Worm (Caenorhabditis elegans) whole organism, early embryonic: ENCODE data around the gene gst-1.

ENCODE experiments used
- B0310.2 ChIP-seq: sonication (generic microtip); optimal IDR thresholded peaks from 2 replicates; lab custom pipeline; 2016; ENCODE audit warnings: mild to moderate bottlenecking, missing genetic modification characterization, missing compliant biosample characterization
- F13C5.2 ChIP-seq: sonication (generic microtip); optimal IDR thresholded peaks from 2 replicates; lab custom pipeline; 2017; ENCODE audit warnings: mild to moderate bottlenecking, missing genetic modification characterization, inconsistent platforms, missing compliant biosample characterization
- aly-1 ChIP-seq: sonication (generic microtip); optimal IDR thresholded peaks from 2 replicates; lab custom pipeline; 2016; ENCODE audit warnings: missing genetic modification characterization, missing compliant biosample characterization
- ama-1 ChIP-seq: fragments of 150-350 bp; optimal IDR thresholded peaks from 2 replicates; lab custom pipeline; 2014
- ceh-13 ChIP-seq: fragments of 200-800 bp; sonication (Bioruptor generic); optimal IDR thresholded peaks from 2 replicates; lab custom pipeline; 2018; ENCODE audit warnings: mild to moderate bottlenecking, missing genetic modification characterization, missing compliant biosample characterization
- ceh-36 ChIP-seq: sonication (generic microtip); optimal IDR thresholded peaks from 2 replicates; lab custom pipeline; 2016; ENCODE audit warnings: missing genetic modification characterization, inconsistent platforms, missing compliant biosample characterization
- ets-7 ChIP-seq: sonication (generic microtip); optimal IDR thresholded peaks from 2 replicates; lab custom pipeline; 2016; ENCODE audit warnings: missing genotype, missing genetic modification characterization, missing compliant biosample characterization
- flt-1 ChIP-seq: fragments of 200-800 bp; sonication (Bioruptor generic); IDR thresholded peaks from 2 replicates; pipeline ENCODE4 v1.3.6; 2022; ENCODE audit warnings: missing genetic modification characterization, missing compliant biosample characterization
- hmbx-1 ChIP-seq: sonication (generic microtip); optimal IDR thresholded peaks from 2 replicates; lab custom pipeline; 2016; ENCODE audit warnings: mild to moderate bottlenecking, missing genetic modification characterization, missing compliant biosample characterization
- hmg-4 ChIP-seq: fragments of 200-800 bp; sonication (Bioruptor generic); optimal IDR thresholded peaks from 2 replicates; lab custom pipeline; 2018; ENCODE audit warnings: mild to moderate bottlenecking, missing genetic modification characterization, missing compliant biosample characterization
- hnd-1 ChIP-seq: sonication (generic microtip); optimal IDR thresholded peaks from 2 replicates; lab custom pipeline; 2016; ENCODE audit warnings: missing genetic modification characterization, missing compliant biosample characterization
- pes-1 ChIP-seq: fragments of 200-800 bp; sonication (Bioruptor generic); IDR thresholded peaks from 2 replicates; pipeline ENCODE4 v1.3.6; 2022; ENCODE audit warnings: missing genetic modification reagents, missing genetic modification characterization, missing compliant biosample characterization
- scrt-1 ChIP-seq: fragments of 200-800 bp; sonication (Bioruptor generic); IDR thresholded peaks from 2 replicates; pipeline ENCODE4 v1.3.6; 2022; ENCODE audit warnings: missing genetic modification characterization, missing compliant biosample characterization
- sea-1 ChIP-seq: fragments of 200-800 bp; sonication (Bioruptor generic); conservative IDR thresholded peaks from 2 replicates; pipeline ENCODE4 v1.3.6; 2022; ENCODE audit warnings: missing genetic modification characterization, missing compliant biosample characterization
- tbx-11 ChIP-seq: fragments of 200-800 bp; sonication (Bioruptor generic); IDR thresholded peaks from 2 replicates; pipeline ENCODE4 v1.3.6; 2022; ENCODE audit warnings: missing genetic modification characterization, missing compliant biosample characterization
- tbx-37 ChIP-seq: fragments of 200-800 bp; sonication (Bioruptor generic); conservative IDR thresholded peaks from 2 replicates; pipeline ENCODE4 v1.3.6; 2022; ENCODE audit warnings: missing genetic modification reagents, missing genetic modification characterization, missing compliant biosample characterization
- tra-4 ChIP-seq: sonication (generic microtip); optimal IDR thresholded peaks from 2 replicates; lab custom pipeline; 2017; ENCODE audit warnings: missing genetic modification characterization, missing compliant biosample characterization

gst-1 gene

DNA sequence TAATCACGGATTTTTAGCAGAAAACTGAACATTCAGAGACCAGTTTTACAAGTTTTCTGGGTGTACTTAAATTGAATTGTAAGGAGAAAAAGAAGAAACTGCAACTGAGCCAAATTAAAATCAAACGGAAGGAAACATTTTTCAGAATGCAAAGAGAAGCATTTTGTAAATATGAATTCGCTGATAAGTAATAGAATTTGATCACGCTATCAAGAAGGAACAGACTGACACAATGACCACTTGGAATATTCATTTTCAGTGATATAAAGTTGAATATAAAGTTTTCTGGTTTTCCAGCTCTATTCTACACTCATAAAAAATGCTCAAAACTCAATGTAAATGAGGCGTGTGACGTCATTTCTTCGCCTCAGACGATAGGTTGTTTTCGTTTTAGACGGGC lies 25.0 kb upstream of the gst-1 start:
- TF ChIP-seq ets-7 (tag; lab: Kevin White, UChicago) (no peak), sea-1 (GFP tag; lab: Robert Waterston, UW) (no peak), flt-1 (GFP tag; lab: Robert Waterston, UW) (no peak), B0310.2 (tag; lab: Kevin White, UChicago) (no peak), hmg-4 (no peak), F13C5.2 (tag; lab: Kevin White, UChicago) (no peak), ceh-36 (tag; lab: Kevin White, UChicago) (no peak), tra-4 (tag; lab: Kevin White, UChicago) (no peak), aly-1 (tag; lab: Kevin White, UChicago) (no peak), pes-1 (GFP tag; lab: Robert Waterston, UW) (no peak)

DNA sequence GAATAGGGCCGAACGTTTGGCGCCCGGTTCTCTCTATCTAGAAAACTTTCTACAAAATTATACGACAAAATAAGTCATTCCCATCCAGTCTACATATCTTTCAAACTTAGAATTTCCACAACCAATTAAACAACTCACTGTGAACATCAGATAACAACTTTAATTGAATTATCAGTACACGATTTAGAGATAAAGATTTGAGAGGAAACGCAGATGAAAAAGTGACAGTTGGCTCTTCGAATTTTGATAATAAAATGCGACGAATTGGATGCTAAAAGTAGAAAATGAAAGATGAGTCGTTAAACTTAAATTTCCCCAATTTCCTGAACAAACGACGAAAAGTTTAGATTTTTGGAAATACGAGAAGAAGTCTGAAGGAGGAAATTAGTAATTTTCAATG lies 24.1 kb upstream of the gst-1 start:
- no peak for TF ChIP-seq ceh-13
- no peak for TF ChIP-seq hmbx-1 (tag; lab: Kevin White, UChicago)
- TF ChIP-seq aly-1 (tag; lab: Kevin White, UChicago): no peak
- no peak for TF ChIP-seq hmg-4
- no peak for TF ChIP-seq pes-1 (GFP tag; lab: Robert Waterston, UW)
- TF ChIP-seq scrt-1 (GFP tag; lab: Robert Waterston, UW): no peak
- no peak for TF ChIP-seq B0310.2 (tag; lab: Kevin White, UChicago)
- TF ChIP-seq ama-1: no peak
- no peak for TF ChIP-seq sea-1 (GFP tag; lab: Robert Waterston, UW)
- TF ChIP-seq tra-4 (tag; lab: Kevin White, UChicago): no peak
- no peak for TF ChIP-seq F13C5.2 (tag; lab: Kevin White, UChicago)
- TF ChIP-seq tbx-37 (GFP tag; lab: Robert Waterston, UW): no peak
- no peak for TF ChIP-seq tbx-11
- no peak for TF ChIP-seq hnd-1 (tag; lab: Kevin White, UChicago)
- no peak for TF ChIP-seq ceh-36 (tag; lab: Kevin White, UChicago)
- no peak for TF ChIP-seq ets-7 (tag; lab: Kevin White, UChicago)
- TF ChIP-seq flt-1 (GFP tag; lab: Robert Waterston, UW): no peak

DNA sequence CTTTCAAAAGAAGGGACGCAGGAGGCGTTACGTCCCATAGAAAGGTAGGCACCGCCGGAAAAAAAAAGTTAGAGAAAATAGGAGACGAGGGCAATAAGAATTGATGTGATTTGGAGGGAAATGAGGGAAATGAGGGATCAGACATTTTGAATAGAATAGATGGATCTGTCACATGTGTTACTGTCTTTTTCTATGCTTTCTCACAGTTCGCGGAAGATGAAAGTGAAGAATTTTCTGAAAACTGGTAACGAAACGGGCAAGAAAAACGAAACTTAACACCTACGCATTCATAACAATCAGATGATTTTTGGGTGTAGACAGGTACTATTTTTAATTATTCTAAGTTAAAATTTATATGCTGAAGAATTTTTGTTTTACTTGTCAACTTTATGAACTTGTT lies 21.5 kb upstream of the gst-1 start, which contains the start of gene R107.9:
Gene R107.9 (plus strand): TSS at position 301 of the 400 bp plus-strand sequence.
- TF ChIP-seq flt-1 (GFP tag; lab: Robert Waterston, UW) (no peak), B0310.2 (tag; lab: Kevin White, UChicago) (no peak), scrt-1 (GFP tag; lab: Robert Waterston, UW) (no peak), F13C5.2 (tag; lab: Kevin White, UChicago) (no peak), ama-1 (no peak), ceh-36 (tag; lab: Kevin White, UChicago) (no peak), tbx-11 (no peak), hmg-4 (no peak), aly-1 (tag; lab: Kevin White, UChicago) (no peak), pes-1 (GFP tag; lab: Robert Waterston, UW) (no peak), sea-1 (GFP tag; lab: Robert Waterston, UW) (no peak), hnd-1 (tag; lab: Kevin White, UChicago) (no peak), ets-7 (tag; lab: Kevin White, UChicago) (no peak), ceh-13 (no peak), hmbx-1 (tag; lab: Kevin White, UChicago) (no peak), tra-4 (tag; lab: Kevin White, UChicago) (no peak), tbx-37 (GFP tag; lab: Robert Waterston, UW) (no peak)

DNA sequence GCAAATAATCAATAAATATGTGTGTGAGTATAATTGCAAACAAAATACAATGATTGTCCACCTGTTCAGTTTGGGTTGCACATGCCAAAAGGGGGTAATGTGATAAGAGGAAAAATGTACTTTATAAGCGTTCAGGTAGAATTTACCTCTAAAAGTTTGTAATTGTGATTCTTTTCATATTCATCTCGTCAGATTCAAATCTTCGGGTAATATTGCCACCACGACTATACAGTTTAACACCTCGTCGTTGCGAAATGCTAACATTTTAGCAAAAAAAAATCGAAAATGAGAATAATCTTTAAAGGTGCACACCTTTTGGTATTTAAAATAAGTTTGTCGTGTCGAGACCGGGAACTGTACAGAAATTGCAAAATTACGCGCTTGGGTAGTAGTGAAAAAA lies 15.9 kb upstream of the gst-1 start, which contains the start of gene nac-2:
Gene nac-2 (minus strand): TSS at position 101 of the 400 bp plus-strand sequence.
- TF ChIP-seq F13C5.2 (tag; lab: Kevin White, UChicago) (no peak), hnd-1 (tag; lab: Kevin White, UChicago) (no peak), scrt-1 (GFP tag; lab: Robert Waterston, UW) (no peak), ama-1 (no peak), aly-1 (tag; lab: Kevin White, UChicago) (no peak)

DNA sequence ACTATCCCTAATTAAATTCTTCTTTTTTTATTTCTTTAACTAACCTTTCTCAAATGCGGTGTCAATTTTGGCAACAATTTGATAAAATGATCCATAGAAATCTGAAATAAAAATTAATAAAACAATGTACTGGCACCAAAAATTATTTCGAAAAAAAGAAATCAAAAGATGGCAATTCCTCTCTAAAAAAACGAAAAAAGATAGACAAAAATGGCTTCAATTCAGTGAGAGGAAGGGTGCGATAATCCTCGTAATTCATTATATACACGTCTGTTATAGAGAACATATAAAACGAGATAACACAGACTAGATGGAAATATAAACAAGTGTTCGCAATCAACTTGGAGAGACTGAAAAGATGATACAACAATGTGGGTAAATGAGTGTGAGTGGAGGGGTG lies 13.3 kb upstream of the gst-1 start, which contains the start of gene R107.2:
Gene R107.2 (minus strand): TSS at position 101 of the 400 bp plus-strand sequence.
- TF ChIP-seq ceh-13 (no peak), scrt-1 (GFP tag; lab: Robert Waterston, UW) (no peak), tbx-37 (GFP tag; lab: Robert Waterston, UW) (no peak), ama-1 (no peak), hnd-1 (tag; lab: Kevin White, UChicago) (no peak), ceh-36 (tag; lab: Kevin White, UChicago) (no peak), pes-1 (GFP tag; lab: Robert Waterston, UW) (no peak), tra-4 (tag; lab: Kevin White, UChicago) (no peak), sea-1 (GFP tag; lab: Robert Waterston, UW) (no peak), hmg-4 (no peak), aly-1 (tag; lab: Kevin White, UChicago) (no peak), B0310.2 (tag; lab: Kevin White, UChicago) (no peak), ets-7 (tag; lab: Kevin White, UChicago) (no peak), hmbx-1 (tag; lab: Kevin White, UChicago) (no peak), flt-1 (GFP tag; lab: Robert Waterston, UW) (no peak), F13C5.2 (tag; lab: Kevin White, UChicago) (no peak), tbx-11 (no peak)

DNA sequence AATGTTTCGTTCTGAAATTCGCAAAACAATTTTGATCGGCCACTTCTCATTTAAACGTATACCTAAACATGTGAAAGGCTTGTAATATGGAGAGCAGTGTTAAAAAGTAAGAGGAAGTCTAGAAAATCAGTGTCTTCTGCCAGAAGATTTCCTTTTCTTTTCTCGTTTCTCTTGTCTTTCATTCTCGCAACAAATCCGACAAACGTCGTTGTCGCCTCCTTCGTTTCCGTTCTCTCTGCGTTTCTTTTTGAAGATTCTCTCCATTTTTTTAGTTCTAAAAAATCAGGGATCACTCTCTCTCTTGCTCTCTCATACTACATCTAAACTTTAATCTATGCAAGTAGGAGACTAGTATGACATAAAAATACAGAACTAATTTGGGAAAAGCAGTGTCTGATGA lies 11.9 kb upstream of the gst-1 start:
- TF ChIP-seq F13C5.2 (tag; lab: Kevin White, UChicago): no peak
- no peak for TF ChIP-seq pes-1 (GFP tag; lab: Robert Waterston, UW)
- no peak for TF ChIP-seq sea-1 (GFP tag; lab: Robert Waterston, UW)
- TF ChIP-seq scrt-1 (GFP tag; lab: Robert Waterston, UW): no peak
- no peak for TF ChIP-seq ceh-36 (tag; lab: Kevin White, UChicago)

DNA sequence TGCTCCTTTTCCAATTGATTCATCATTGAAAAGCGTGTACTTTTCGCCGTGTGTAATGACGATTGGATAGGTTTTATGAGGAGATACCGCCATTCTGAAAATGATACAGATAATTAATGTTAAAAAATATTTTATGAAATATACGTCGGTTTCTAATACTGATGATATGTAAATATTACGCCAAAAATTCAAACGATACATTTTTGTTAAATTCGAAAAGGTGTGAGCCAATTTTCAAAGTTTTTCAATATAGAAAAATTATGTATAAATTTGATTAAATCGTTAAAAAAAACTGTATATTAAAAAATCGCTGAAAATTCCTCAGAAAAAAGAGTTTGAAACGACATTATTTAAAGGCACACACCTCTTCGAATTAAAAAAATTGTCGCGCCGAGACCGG lies 8.5 kb upstream of the gst-1 start, which contains the start of gene ikke-1:
Gene ikke-1 (minus strand): TSS at position 101 of the 400 bp plus-strand sequence.
- TF ChIP-seq pes-1 (GFP tag; lab: Robert Waterston, UW) (no peak), tbx-11 (no peak), F13C5.2 (tag; lab: Kevin White, UChicago) (no peak), tra-4 (tag; lab: Kevin White, UChicago) (no peak)
